Worm (Caenorhabditis elegans) whole organism, early embryonic: Measurements from ENCODE around the gene C24F3.2.

Experiments
- B0310.2 ChIP-seq: sonication (generic microtip); optimal IDR thresholded peaks from 2 replicates; lab custom pipeline; 2016; ENCODE audit warnings: mild to moderate bottlenecking, missing genetic modification characterization, missing compliant biosample characterization
- F13C5.2 ChIP-seq: sonication (generic microtip); optimal IDR thresholded peaks from 2 replicates; lab custom pipeline; 2017; ENCODE audit warnings: mild to moderate bottlenecking, missing genetic modification characterization, inconsistent platforms, missing compliant biosample characterization
- aly-1 ChIP-seq: sonication (generic microtip); optimal IDR thresholded peaks from 2 replicates; lab custom pipeline; 2016; ENCODE audit warnings: missing genetic modification characterization, missing compliant biosample characterization
- ama-1 ChIP-seq: fragments of 150-350 bp; optimal IDR thresholded peaks from 2 replicates; lab custom pipeline; 2014
- ceh-13 ChIP-seq: fragments of 200-800 bp; sonication (Bioruptor generic); optimal IDR thresholded peaks from 2 replicates; lab custom pipeline; 2018; ENCODE audit warnings: mild to moderate bottlenecking, missing genetic modification characterization, missing compliant biosample characterization
- ceh-36 ChIP-seq: sonication (generic microtip); optimal IDR thresholded peaks from 2 replicates; lab custom pipeline; 2016; ENCODE audit warnings: missing genetic modification characterization, inconsistent platforms, missing compliant biosample characterization
- ets-7 ChIP-seq: sonication (generic microtip); optimal IDR thresholded peaks from 2 replicates; lab custom pipeline; 2016; ENCODE audit warnings: missing genotype, missing genetic modification characterization, missing compliant biosample characterization
- flt-1 ChIP-seq: fragments of 200-800 bp; sonication (Bioruptor generic); IDR thresholded peaks from 2 replicates; pipeline ENCODE4 v1.3.6; 2022; ENCODE audit warnings: missing genetic modification characterization, missing compliant biosample characterization
- hmbx-1 ChIP-seq: sonication (generic microtip); optimal IDR thresholded peaks from 2 replicates; lab custom pipeline; 2016; ENCODE audit warnings: mild to moderate bottlenecking, missing genetic modification characterization, missing compliant biosample characterization
- hmg-4 ChIP-seq: fragments of 200-800 bp; sonication (Bioruptor generic); optimal IDR thresholded peaks from 2 replicates; lab custom pipeline; 2018; ENCODE audit warnings: mild to moderate bottlenecking, missing genetic modification characterization, missing compliant biosample characterization
- hnd-1 ChIP-seq: sonication (generic microtip); optimal IDR thresholded peaks from 2 replicates; lab custom pipeline; 2016; ENCODE audit warnings: missing genetic modification characterization, missing compliant biosample characterization
- pes-1 ChIP-seq: fragments of 200-800 bp; sonication (Bioruptor generic); IDR thresholded peaks from 2 replicates; pipeline ENCODE4 v1.3.6; 2022; ENCODE audit warnings: missing genetic modification reagents, missing genetic modification characterization, missing compliant biosample characterization
- scrt-1 ChIP-seq: fragments of 200-800 bp; sonication (Bioruptor generic); IDR thresholded peaks from 2 replicates; pipeline ENCODE4 v1.3.6; 2022; ENCODE audit warnings: missing genetic modification characterization, missing compliant biosample characterization
- sea-1 ChIP-seq: fragments of 200-800 bp; sonication (Bioruptor generic); conservative IDR thresholded peaks from 2 replicates; pipeline ENCODE4 v1.3.6; 2022; ENCODE audit warnings: missing genetic modification characterization, missing compliant biosample characterization
- tbx-11 ChIP-seq: fragments of 200-800 bp; sonication (Bioruptor generic); IDR thresholded peaks from 2 replicates; pipeline ENCODE4 v1.3.6; 2022; ENCODE audit warnings: missing genetic modification characterization, missing compliant biosample characterization
- tbx-37 ChIP-seq: fragments of 200-800 bp; sonication (Bioruptor generic); conservative IDR thresholded peaks from 2 replicates; pipeline ENCODE4 v1.3.6; 2022; ENCODE audit warnings: missing genetic modification reagents, missing genetic modification characterization, missing compliant biosample characterization
- tra-4 ChIP-seq: sonication (generic microtip); optimal IDR thresholded peaks from 2 replicates; lab custom pipeline; 2017; ENCODE audit warnings: missing genetic modification characterization, missing compliant biosample characterization

C24F3.2 gene

DNA sequence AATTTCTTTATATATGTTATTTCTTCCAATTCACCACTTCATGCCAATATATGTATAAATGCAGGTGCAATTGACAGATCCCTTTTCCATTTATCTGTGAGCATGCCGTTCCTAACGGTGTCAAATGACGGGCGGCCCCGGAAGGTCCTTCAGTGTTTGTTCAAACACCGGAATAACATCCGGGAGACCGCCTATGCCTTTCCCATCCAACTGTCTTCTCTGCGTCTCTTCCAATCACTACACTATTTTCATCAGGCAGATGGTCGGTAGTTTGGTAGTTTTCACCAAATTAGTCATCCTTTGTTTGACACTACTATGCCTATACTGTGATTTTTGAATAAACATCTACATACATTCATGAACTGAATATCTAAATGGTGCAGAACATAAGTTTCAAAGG is 31.8 kb upstream of the C24F3.2 start:
- TF ChIP-seq sea-1 (no peak), hmg-4 (GFP tag; lab: Kevin White, UChicago) (no peak), ceh-13 (GFP tag; lab: Kevin White, UChicago) (no peak), tbx-37 (GFP tag; lab: Robert Waterston, UW) (no peak), ceh-36 (tag; lab: Kevin White, UChicago) (no peak), scrt-1 (no peak), tbx-11 (GFP tag; lab: Robert Waterston, UW) (no peak)

DNA sequence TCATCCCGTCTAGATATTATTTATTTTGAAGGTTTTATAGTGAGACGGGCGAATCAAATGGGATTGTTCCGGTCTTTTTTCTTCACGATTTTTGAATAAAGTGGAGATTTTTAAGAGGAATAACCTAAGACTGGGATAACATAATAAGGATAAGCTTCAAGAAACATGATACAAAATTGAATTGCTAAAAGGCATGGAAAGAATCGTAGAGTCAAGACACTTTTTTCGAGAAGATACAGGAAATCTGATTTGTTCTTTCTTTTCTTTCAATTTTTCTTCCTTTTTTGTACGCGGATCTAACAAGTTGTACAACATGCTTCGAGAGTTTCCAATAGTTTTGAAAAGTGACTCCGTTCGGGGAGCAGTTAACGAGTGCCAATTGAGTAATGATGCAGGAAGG is 30.8 kb upstream of the C24F3.2 start:
- no peak for TF ChIP-seq tra-4 (tag; lab: Kevin White, UChicago)
- TF ChIP-seq hmbx-1 (tag; lab: Kevin White, UChicago) = no peak
- TF ChIP-seq scrt-1 = no peak
- TF ChIP-seq hmg-4 (GFP tag; lab: Kevin White, UChicago) = no peak
- no peak for TF ChIP-seq B0310.2 (tag; lab: Kevin White, UChicago)
- no peak for TF ChIP-seq ceh-36 (tag; lab: Kevin White, UChicago)
- TF ChIP-seq F13C5.2 (tag; lab: Kevin White, UChicago) = no peak
- no peak for TF ChIP-seq aly-1 (tag; lab: Kevin White, UChicago)
- no peak for TF ChIP-seq ceh-13 (GFP tag; lab: Kevin White, UChicago)
- no peak for TF ChIP-seq pes-1
- TF ChIP-seq tbx-11 (GFP tag; lab: Robert Waterston, UW) = no peak
- no peak for TF ChIP-seq sea-1
- no peak for TF ChIP-seq ama-1 (lab: Kevin White, UChicago)
- no peak for TF ChIP-seq hnd-1 (tag; lab: Kevin White, UChicago)
- TF ChIP-seq flt-1 (GFP tag; lab: Robert Waterston, UW) = no peak
- no peak for TF ChIP-seq ets-7 (tag; lab: Kevin White, UChicago)
- TF ChIP-seq tbx-37 (GFP tag; lab: Robert Waterston, UW) = no peak

DNA sequence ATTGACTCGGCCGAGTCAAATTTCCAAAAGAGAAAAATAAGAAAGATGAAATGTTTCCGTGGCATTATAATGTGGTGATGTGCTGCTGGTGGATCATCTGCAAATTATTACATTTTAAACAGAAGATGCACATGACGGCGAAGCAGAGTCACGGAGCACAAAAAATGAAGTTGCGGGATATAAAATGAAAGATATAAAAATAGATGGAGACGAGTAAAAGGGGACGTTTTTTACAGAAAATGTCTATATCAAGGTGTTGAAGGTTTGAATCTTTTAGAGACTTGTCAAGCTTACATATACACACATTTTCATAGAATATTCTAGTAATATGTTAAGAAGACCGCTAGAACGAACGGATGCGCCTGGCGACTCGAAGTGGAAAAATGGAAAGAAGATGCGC is 28.0 kb upstream of the C24F3.2 start, which contains the start of gene ptrg-1:
ptrg-1 (minus strand) TSS at position 101 of the 400 bp plus-strand sequence.
- TF ChIP-seq ama-1 (lab: Kevin White, UChicago) (no peak), flt-1 (GFP tag; lab: Robert Waterston, UW) (no peak), ceh-13 (GFP tag; lab: Kevin White, UChicago) (no peak), scrt-1 (no peak), ceh-36 (tag; lab: Kevin White, UChicago) (no peak), sea-1 (no peak), hmg-4 (GFP tag; lab: Kevin White, UChicago) (no peak), ets-7 (tag; lab: Kevin White, UChicago) (no peak), hmbx-1 (tag; lab: Kevin White, UChicago) (no peak), tbx-37 (GFP tag; lab: Robert Waterston, UW) (no peak), tbx-11 (GFP tag; lab: Robert Waterston, UW) (no peak), pes-1 (no peak), B0310.2 (tag; lab: Kevin White, UChicago) (no peak), aly-1 (tag; lab: Kevin White, UChicago) (no peak), hnd-1 (tag; lab: Kevin White, UChicago) (no peak), tra-4 (tag; lab: Kevin White, UChicago) (no peak), F13C5.2 (tag; lab: Kevin White, UChicago) (no peak)

DNA sequence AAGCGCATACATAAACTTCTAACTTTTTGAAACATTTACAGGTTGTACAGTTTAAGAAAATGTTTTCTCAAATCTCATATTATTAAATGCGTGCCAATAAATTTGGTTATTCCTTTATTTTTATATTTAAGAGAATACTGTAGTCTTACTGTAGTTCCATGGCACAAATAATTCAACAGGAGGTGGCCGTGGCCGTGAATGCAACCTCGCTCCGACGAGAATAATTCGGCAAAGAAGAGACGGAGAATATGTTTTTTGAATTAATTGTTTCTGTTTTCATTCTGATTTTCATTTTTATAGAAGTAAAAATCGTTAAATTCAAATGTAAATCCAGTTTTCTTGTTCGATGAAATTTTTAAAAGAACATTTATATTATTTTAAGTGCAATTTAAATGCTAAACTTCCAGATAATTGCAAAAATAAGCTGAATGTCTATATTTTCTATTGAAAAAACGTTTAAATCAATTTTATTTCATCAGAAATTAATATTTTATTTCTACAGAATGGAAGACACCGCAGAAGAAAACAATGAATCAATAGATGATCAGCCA is 24.9 kb upstream of the C24F3.2 start, which contains the start of gene gon-4:
gon-4 (plus strand) TSS at position 501 of the 551 bp plus-strand sequence.
- no peak for TF ChIP-seq sea-1

DNA sequence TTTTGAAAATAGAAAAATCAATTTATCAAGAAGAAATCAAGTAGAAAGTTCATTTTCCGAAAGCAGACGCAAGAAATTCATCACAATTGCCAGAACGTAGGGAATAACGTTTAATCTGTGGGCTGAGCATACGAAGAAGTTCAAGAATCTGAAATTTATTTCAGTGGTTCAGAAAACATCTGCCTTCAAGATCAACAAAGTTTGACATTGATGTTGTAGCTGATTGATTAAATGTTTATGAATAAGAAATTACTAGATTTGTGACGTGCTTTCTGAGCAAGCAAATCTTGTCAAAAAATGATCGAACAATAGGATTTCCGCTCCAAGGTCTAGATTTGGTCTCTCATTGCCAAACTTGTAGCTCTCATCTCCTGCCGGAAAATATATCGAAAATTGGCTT is 16.2 kb upstream of the C24F3.2 start, which contains the start of gene K04D7.6:
K04D7.6 (minus strand) TSS at position 101 of the 400 bp plus-strand sequence.
- TF ChIP-seq hmg-4 (GFP tag; lab: Kevin White, UChicago) = no peak
- no peak for TF ChIP-seq tbx-37 (GFP tag; lab: Robert Waterston, UW)
- TF ChIP-seq ceh-36 (tag; lab: Kevin White, UChicago) = no peak
- TF ChIP-seq ceh-13 (GFP tag; lab: Kevin White, UChicago) = no peak
- no peak for TF ChIP-seq B0310.2 (tag; lab: Kevin White, UChicago)
- TF ChIP-seq hmbx-1 (tag; lab: Kevin White, UChicago) = no peak
- TF ChIP-seq scrt-1 = no peak
- no peak for TF ChIP-seq ama-1 (lab: Kevin White, UChicago)
- no peak for TF ChIP-seq sea-1
- no peak for TF ChIP-seq aly-1 (tag; lab: Kevin White, UChicago)

DNA sequence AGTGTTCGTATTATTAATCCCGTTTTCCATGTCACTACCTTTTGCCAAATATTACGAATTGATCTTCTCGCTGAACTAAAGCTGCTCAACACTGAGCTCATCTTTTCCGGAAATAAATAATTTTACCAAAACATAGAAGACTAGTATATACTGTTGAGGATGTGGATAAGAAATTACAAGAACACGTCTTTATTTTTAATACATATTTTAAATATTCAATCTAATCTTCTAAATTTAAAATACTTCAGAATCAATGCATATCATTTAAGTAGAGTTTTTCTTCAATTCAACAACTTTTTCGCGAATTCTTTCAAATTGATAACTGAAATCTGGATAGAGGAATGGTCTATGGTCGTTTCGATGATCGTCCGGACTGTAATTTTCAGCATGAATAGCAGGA is 7.5 kb upstream of the C24F3.2 start, which contains the start of gene abt-1:
abt-1 (minus strand) TSS at position 101 of the 400 bp plus-strand sequence.
- TF ChIP-seq ceh-13 (GFP tag; lab: Kevin White, UChicago) (no peak), tbx-11 (GFP tag; lab: Robert Waterston, UW) (no peak), hmg-4 (GFP tag; lab: Kevin White, UChicago) (no peak), B0310.2 (tag; lab: Kevin White, UChicago) (no peak), ama-1 (lab: Kevin White, UChicago) (no peak), scrt-1 (no peak), ets-7 (tag; lab: Kevin White, UChicago) (no peak), hmbx-1 (tag; lab: Kevin White, UChicago) (no peak), F13C5.2 (tag; lab: Kevin White, UChicago) (no peak), sea-1 (no peak)

DNA sequence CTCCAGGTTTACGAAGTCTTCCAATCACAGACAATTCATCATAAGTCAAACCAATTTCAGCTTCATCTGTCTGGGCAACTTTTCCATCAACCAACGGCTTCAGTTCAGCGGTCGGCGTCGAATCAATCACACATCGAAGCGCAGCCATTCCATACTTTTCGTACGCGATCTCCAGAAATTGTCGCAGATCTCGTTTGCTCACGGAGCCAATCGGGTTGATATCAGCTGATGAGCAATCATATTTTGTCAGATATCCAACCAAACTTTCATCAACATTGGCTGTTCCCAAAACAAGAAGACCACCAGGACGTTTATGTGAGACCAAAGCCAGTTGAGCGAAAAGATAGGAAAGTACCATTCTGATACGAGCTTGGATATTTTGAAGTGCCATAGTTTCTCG is 6.9 kb upstream of the C24F3.2 start:
- TF ChIP-seq scrt-1 (no peak), hmg-4 (GFP tag; lab: Kevin White, UChicago) (no peak), ama-1 (lab: Kevin White, UChicago) (no peak), ceh-13 (GFP tag; lab: Kevin White, UChicago) (no peak), flt-1 (GFP tag; lab: Robert Waterston, UW) (no peak), tra-4 (tag; lab: Kevin White, UChicago) (no peak), hnd-1 (tag; lab: Kevin White, UChicago) (no peak), ceh-36 (tag; lab: Kevin White, UChicago) (no peak), sea-1 (no peak), hmbx-1 (tag; lab: Kevin White, UChicago) (no peak), F13C5.2 (tag; lab: Kevin White, UChicago) (no peak), tbx-37 (GFP tag; lab: Robert Waterston, UW) (no peak), tbx-11 (GFP tag; lab: Robert Waterston, UW) (no peak), pes-1 (no peak), aly-1 (tag; lab: Kevin White, UChicago) (no peak), B0310.2 (tag; lab: Kevin White, UChicago) (no peak), ets-7 (tag; lab: Kevin White, UChicago) (no peak)
